Worm (Caenorhabditis elegans) whole organism, L2 larva: ENCODE data around the gene str-181.

Experiments
- C34F6.9 ChIP-seq: fragments of 150-350 bp; optimal IDR thresholded peaks from 2 replicates; lab custom pipeline; 2014; ENCODE audit warnings: missing biosample characterization, missing genetic modification characterization
- R02D3.7 ChIP-seq: fragments of 150-350 bp; optimal IDR thresholded peaks from 2 replicates; lab custom pipeline; 2014; ENCODE audit warnings: missing biosample characterization, missing genetic modification characterization
- alr-1 ChIP-seq: fragments of 150-350 bp; optimal IDR thresholded peaks from 2 replicates; lab custom pipeline; 2014; ENCODE audit warnings: missing biosample characterization, missing genetic modification characterization
- ceh-16 ChIP-seq: fragments of 150-350 bp; optimal IDR thresholded peaks from 2 replicates; lab custom pipeline; 2014; ENCODE audit warnings: missing biosample characterization, missing genetic modification characterization
- crh-2 ChIP-seq: sonication (generic microtip); optimal IDR thresholded peaks from 2 replicates; lab custom pipeline; 2017; ENCODE audit warnings: missing biosample characterization, missing genetic modification characterization
- egl-27 ChIP-seq: sonication (generic microtip); optimal IDR thresholded peaks from 3 replicates; lab custom pipeline; 2017; ENCODE audit warnings: missing biosample characterization, missing genetic modification reagents, missing genetic modification characterization
- elt-3 ChIP-seq: sonication (generic microtip); optimal IDR thresholded peaks from 2 replicates; lab custom pipeline; 2017; ENCODE audit warnings: missing biosample characterization, missing genetic modification characterization
- gmeb-1 ChIP-seq: fragments of 150-350 bp; optimal IDR thresholded peaks from 2 replicates; lab custom pipeline; 2014; ENCODE audit warnings: missing biosample characterization, missing genetic modification characterization
- lin-39 ChIP-seq: fragments of 150-350 bp; optimal IDR thresholded peaks from 2 replicates; lab custom pipeline; 2014; ENCODE audit warnings: missing biosample characterization, missing genetic modification reagents, missing genetic modification characterization
- mbf-1 ChIP-seq: sonication (generic microtip); optimal IDR thresholded peaks from 2 replicates; lab custom pipeline; 2017; ENCODE audit warnings: missing biosample characterization, missing genetic modification characterization
- nhr-237 ChIP-seq: fragments of 150-350 bp; optimal IDR thresholded peaks from 2 replicates; lab custom pipeline; 2014; ENCODE audit warnings: missing biosample characterization, missing genetic modification characterization
- peb-1 ChIP-seq: fragments of 150-350 bp; optimal IDR thresholded peaks from 2 replicates; lab custom pipeline; 2014; ENCODE audit warnings: missing biosample characterization, missing genetic modification characterization
- skn-1 ChIP-seq: sonication (generic microtip); optimal IDR thresholded peaks from 2 replicates; lab custom pipeline; 2017; ENCODE audit warnings: missing biosample characterization, missing genetic modification characterization
- sma-3 ChIP-seq: sonication (generic microtip); optimal IDR thresholded peaks from 2 replicates; lab custom pipeline; 2016; ENCODE audit warnings: missing genetic modification reagents, missing genetic modification characterization, missing compliant biosample characterization
- sma-9 ChIP-seq, 2 experiments: fragments of 150-350 bp in 1 of 2; sonication (generic microtip) in 1 of 2; optimal IDR thresholded peaks; 2 replicates each; lab custom pipeline; 2014 to 2016; ENCODE audit warnings: missing genetic modification characterization in 2 of 2, mild to moderate bottlenecking in 1 of 2, missing biosample characterization in 1 of 2, missing compliant biosample characterization in 1 of 2, missing genetic modification reagents in 1 of 2, moderate library complexity in 1 of 2
- unc-55 ChIP-seq: fragments of 150-350 bp; sonication (generic microtip); optimal IDR thresholded peaks from 3 replicates; lab custom pipeline; 2014; ENCODE audit warnings: missing biosample characterization, missing genetic modification reagents, missing genetic modification characterization

str-181 gene

ce11 chrV:12667397-12667796 lies 51.1 kb downstream of the str-181 start:
- TF ChIP-seq crh-2 (no peak), skn-1 (no peak), elt-3 (tag; lab: Kevin White, UChicago) (no peak), R02D3.7 (tag; lab: Kevin White, UChicago) (no peak), egl-27 (no peak), unc-55 (GFP tag; lab: Kevin White, UChicago) (no peak), ceh-16 (tag; lab: Kevin White, UChicago) (no peak), sma-9 (GFP tag; optimal IDR thresholded peaks at IDR 0.05; lab: Kevin White, UChicago) (no peak), sma-9 (tag; optimal IDR thresholded peaks at IDR 0.05; lab: Kevin White, UChicago) (no peak), peb-1 (tag; lab: Kevin White, UChicago) (no peak), lin-39 (tag; lab: Kevin White, UChicago) (no peak), sma-3 (GFP tag; lab: Kevin White, UChicago) (no peak), mbf-1 (tag; lab: Kevin White, UChicago) (no peak), gmeb-1 (tag; lab: Kevin White, UChicago) (no peak), C34F6.9 (tag; lab: Kevin White, UChicago) (no peak), nhr-237 (tag; lab: Kevin White, UChicago) (no peak), alr-1 (tag; lab: Kevin White, UChicago) (no peak)
